Worm (Caenorhabditis elegans): Measurements from ENCODE around the gene nhr-6.

nhr-6 gene

DNA sequence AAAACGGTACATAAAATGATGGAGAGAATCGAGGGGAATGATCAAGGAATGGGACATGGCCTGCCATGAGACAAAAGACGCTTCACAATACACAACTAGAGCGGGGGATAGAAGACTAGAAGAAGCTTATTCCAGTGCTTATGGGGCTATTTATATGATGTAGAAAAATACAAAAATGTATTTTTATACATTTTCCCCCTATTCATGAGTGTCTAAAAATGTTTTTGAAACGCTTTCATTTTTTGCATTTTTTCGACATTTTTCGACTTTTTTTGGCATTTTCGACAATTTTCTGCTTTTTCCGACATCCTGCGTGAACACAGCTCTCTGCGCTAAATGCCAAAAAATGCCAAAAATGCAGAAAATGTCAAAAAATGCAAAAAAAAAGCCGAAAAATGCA lies 39.0 kb downstream of the nhr-6 start:
- TF ChIP-seq him-1 (tag; optimal IDR thresholded peaks at IDR 0.05) (peak; percentile 8), W03F9.2 (tag; optimal IDR thresholded peaks at IDR 0.05) (no peak), dao-5 (tag; optimal IDR thresholded peaks at IDR 0.05) (no peak)

DNA sequence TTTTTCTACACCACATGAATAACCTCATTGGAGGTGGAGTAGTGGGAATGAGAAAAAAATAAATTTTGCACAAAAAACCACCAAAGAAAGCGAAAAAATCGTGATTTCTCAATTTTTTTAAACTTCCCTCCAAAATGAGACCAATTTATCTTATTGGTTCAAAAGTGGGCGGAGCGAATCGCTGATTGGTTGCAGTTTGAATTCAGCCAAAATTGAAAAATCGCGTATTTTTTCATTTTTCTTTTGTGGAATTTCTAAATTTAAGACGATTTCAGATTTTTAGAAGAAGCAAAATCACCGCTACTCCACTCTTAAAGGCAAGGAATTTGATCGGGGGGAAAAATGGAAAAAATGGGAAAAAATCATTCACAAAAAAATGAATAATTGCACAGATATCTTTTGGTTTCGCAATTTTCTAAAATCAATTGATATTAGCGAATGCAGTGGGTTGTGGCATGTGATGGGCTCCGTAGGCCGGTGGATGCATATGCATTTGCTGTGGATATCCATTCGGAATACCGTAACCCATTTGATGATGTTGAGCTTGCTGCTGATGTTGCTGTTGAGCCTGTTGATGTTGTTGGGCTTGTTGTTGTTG lies 39.6 kb downstream of the nhr-6 start:
- no peak for TF ChIP-seq dao-5 (tag; optimal IDR thresholded peaks at IDR 0.05)
- no peak for TF ChIP-seq him-1 (tag; optimal IDR thresholded peaks at IDR 0.05)
- TF ChIP-seq W03F9.2 (tag; optimal IDR thresholded peaks at IDR 0.05), result no peak

DNA sequence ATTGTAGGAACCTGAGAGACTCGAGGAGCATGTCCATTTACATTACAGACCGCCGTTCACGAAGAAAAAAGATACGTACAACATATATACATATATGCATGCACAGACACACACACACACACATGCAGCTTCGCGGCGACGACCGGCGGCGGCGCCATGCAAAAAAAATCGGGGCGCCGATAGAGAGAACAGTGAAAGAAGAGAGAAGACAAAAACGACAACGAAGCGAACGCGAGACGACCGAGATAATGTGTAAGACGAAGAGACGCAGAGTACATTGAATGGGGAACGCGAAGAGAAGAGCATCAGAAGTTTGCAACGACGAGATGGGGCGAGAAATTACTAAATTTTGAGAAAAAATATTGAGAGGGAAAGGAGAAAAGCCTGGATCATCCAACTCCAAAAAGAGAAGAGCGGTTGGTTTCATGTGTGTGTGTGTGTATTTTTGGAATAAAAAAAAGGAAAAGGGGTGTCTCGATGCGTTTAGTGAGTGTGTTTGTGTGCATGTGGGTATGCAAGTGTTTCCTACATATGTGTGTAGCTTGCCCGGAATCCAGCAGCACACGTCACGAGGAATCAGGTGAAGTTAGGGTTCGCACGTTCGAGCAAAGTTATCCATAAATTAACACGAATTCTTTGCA lies 46.4 kb downstream of the nhr-6 start:
- TF ChIP-seq W03F9.2 (tag; optimal IDR thresholded peaks at IDR 0.05), result peak; percentile 13
- no peak for TF ChIP-seq him-1 (tag; optimal IDR thresholded peaks at IDR 0.05)

DNA sequence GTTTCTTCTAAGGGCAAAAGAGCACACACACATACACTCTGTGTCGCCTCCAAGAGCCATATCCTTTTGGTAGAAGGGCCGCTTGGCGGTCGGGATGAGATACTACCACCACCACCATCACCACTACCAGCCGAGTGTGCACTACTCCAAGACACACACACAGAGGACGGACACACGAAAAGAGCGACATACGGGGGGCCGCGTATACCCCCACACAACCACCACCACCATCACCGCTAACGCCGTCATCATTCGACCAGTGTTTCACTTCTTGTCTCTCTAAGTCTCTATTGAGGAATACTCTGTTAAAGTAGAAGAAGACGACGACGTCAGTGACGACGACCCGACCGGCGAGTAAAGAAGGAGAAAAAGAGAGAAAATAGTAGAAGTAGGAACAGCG lies 47.3 kb downstream of the nhr-6 start:
- TF ChIP-seq dao-5 (tag; optimal IDR thresholded peaks at IDR 0.05) (no peak), him-1 (tag; optimal IDR thresholded peaks at IDR 0.05) (no peak), W03F9.2 (tag; optimal IDR thresholded peaks at IDR 0.05) (no peak)

DNA sequence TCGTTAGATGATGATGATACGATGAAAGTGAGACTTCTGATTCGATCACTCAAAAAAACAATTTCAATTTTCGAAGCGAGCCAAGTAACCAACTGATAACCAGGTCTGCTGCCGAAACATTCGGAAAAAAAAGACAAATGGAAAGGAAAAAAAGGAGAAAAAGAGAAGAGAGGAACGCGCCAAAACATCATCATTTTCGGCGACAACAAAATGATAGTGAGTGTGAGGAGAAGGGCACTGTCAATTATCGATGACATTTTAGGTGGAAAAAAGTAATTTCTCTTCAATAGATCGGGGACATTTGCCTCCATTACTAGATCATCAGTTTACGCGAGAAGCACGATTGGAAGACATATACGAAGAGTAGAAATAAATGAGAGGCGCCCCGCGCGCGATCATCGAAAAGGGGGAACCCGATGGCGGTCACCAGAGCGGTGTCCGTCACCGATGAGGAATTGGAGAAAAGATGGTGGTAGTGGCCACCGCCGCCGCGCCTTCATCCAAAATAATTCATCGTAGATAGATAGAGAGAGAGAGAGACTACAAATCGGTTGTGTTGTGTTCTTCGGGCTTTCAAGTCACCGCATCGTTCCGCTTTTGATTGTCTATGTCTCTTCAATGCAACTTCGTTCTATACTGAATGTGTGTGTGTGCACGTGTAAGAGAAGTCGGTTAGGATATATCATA lies 48.0 kb downstream of the nhr-6 start:
- TF ChIP-seq W03F9.2 (tag; optimal IDR thresholded peaks at IDR 0.05), result no peak
- no peak for TF ChIP-seq dao-5 (tag; optimal IDR thresholded peaks at IDR 0.05)
- no peak for TF ChIP-seq him-1 (tag; optimal IDR thresholded peaks at IDR 0.05)

DNA sequence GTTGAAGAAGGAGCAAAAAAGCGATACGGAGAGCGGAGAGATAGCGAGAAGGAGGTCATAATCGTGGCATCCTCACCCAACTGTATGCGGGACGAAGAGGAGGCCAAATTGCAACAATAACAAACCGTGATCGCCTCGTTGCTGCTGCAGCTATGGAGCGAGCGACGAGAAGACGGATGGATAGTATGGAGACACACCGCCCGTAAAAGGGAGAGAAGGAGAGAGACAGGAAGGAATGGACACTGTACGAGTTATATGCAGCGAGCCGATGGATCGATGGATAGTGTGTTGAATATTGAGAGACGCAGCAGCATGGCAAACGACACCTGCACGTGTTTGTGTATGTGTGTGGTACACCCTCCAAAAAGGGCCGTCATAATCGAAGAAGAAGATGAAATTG lies 50.4 kb downstream of the nhr-6 start:
- TF ChIP-seq him-1 (tag; optimal IDR thresholded peaks at IDR 0.05) (no peak), W03F9.2 (tag; optimal IDR thresholded peaks at IDR 0.05) (no peak), dao-5 (tag; optimal IDR thresholded peaks at IDR 0.05) (no peak)

DNA sequence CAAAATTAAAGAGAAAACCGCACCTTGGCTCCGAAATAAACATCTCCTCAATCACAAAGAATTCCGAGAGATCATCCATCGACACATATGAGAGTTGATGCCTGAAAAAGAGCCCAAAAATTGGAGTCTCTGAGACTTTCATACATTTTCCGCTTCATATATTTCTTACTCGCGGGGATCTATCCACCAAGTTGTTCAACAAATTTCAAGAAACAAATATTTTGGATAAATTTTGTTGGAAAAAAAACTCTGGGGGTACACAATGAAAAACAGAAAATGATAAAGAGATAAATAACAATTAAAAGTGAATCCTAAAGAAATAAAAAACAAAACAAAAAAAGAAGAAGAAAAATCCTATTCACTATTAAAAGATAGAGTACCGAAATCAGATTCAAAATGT lies 53.7 kb downstream of the nhr-6 start, which contains the start of gene sel-8:
Gene sel-8 (minus strand): TSS at position 101 of the 400 bp plus-strand sequence.
- no peak for TF ChIP-seq dao-5 (tag; optimal IDR thresholded peaks at IDR 0.05)
- no peak for TF ChIP-seq W03F9.2 (tag; optimal IDR thresholded peaks at IDR 0.05)
- TF ChIP-seq him-1 (tag; optimal IDR thresholded peaks at IDR 0.05), result no peak
